Fruit fly (Drosophila melanogaster) whole organism, embryonic: ENCODE measurements around the gene CG32369.

Experiments
- Ada2b ChIP-seq: fragments of 200-800 bp; sonication (Bioruptor generic); IDR thresholded peaks from 2 replicates; pipeline ENCODE4 v1.3.6; 2022; ENCODE audit warnings: missing biosample characterization, missing genetic modification characterization
- Adf1 ChIP-seq: fragments of 200-800 bp; sonication (Bioruptor generic); IDR thresholded peaks from 2 replicates; pipeline ENCODE4 v1.3.6; 2022; ENCODE audit warnings: missing biosample characterization, missing genetic modification characterization
- Atf6 ChIP-seq: fragments of 200-800 bp; sonication (Bioruptor generic); IDR thresholded peaks from 2 replicates; pipeline ENCODE4 v1.3.6; 2022; ENCODE audit warnings: missing biosample characterization, missing genetic modification characterization
- Bdp1 ChIP-seq: fragments of 200-800 bp; sonication (Bioruptor generic); optimal IDR thresholded peaks from 3 replicates; lab custom pipeline; 2016; ENCODE audit warnings: missing biosample characterization, missing genetic modification characterization
- CG10543 ChIP-seq: fragments of 200-800 bp; sonication (Bioruptor generic); optimal IDR thresholded peaks from 3 replicates; lab custom pipeline; 2017; ENCODE audit warnings: missing biosample characterization, mild to moderate bottlenecking, missing genetic modification characterization, moderate library complexity
- CG10565 ChIP-seq: fragments of 200-800 bp; sonication (Bioruptor generic); optimal IDR thresholded peaks from 3 replicates; lab custom pipeline; 2016; ENCODE audit warnings: missing biosample characterization, mild to moderate bottlenecking, missing genetic modification characterization
- CG11723 ChIP-seq: fragments of 200-800 bp; sonication (Bioruptor generic); optimal IDR thresholded peaks from 2 replicates; lab custom pipeline; 2017; ENCODE audit warnings: missing biosample characterization, mild to moderate bottlenecking, missing genetic modification characterization
- CG13287 ChIP-seq: fragments of 200-800 bp; sonication (Bioruptor generic); IDR thresholded peaks from 2 replicates; pipeline ENCODE4 v1.3.6; 2022; ENCODE audit warnings: missing biosample characterization, missing genetic modification characterization; ENCODE audit not compliant: partially characterized antibody
- CG14860 ChIP-seq: fragments of 200-800 bp; sonication (Bioruptor generic); IDR thresholded peaks from 3 replicates; pipeline ENCODE4 v1.3.6; 2022; ENCODE audit warnings: missing biosample characterization, missing genetic modification characterization; ENCODE audit not compliant: partially characterized antibody
- CG15514 ChIP-seq: fragments of 200-800 bp; sonication (Bioruptor generic); optimal IDR thresholded peaks from 3 replicates; lab custom pipeline; 2017; ENCODE audit warnings: missing biosample characterization, missing genetic modification characterization, mild to moderate bottlenecking, moderate library complexity, missing genetic modification reagents
- CG16779 ChIP-seq: fragments of 200-800 bp; sonication (Bioruptor generic); IDR thresholded peaks from 2 replicates; pipeline ENCODE4 v1.3.6; 2022; ENCODE audit warnings: missing biosample characterization, missing genetic modification characterization
- CG1792 ChIP-seq: fragments of 200-800 bp; sonication (Bioruptor generic); optimal IDR thresholded peaks from 2 replicates; lab custom pipeline; 2016; ENCODE audit warnings: missing biosample characterization, missing genetic modification characterization
- CG18764 ChIP-seq: fragments of 200-800 bp; sonication (Bioruptor generic); optimal IDR thresholded peaks from 3 replicates; lab custom pipeline; 2016; ENCODE audit warnings: missing biosample characterization, missing genetic modification characterization
- CG2889 ChIP-seq: fragments of 200-800 bp; sonication (Bioruptor generic); IDR thresholded peaks from 3 replicates; pipeline ENCODE4 v1.3.6; 2022; ENCODE audit warnings: missing biosample characterization, missing genetic modification characterization
- CG30403 ChIP-seq: fragments of 200-800 bp; sonication (Bioruptor generic); optimal IDR thresholded peaks from 3 replicates; lab custom pipeline; 2016; ENCODE audit warnings: missing biosample characterization, missing genetic modification characterization
- CG31365 ChIP-seq: fragments of 200-800 bp; sonication (Bioruptor generic); optimal IDR thresholded peaks from 2 replicates; lab custom pipeline; 2018; ENCODE audit warnings: missing biosample characterization, mild to moderate bottlenecking, missing genetic modification characterization
- CG3407 ChIP-seq: fragments of 200-800 bp; sonication (Bioruptor generic); optimal IDR thresholded peaks from 2 replicates; lab custom pipeline; 2018; ENCODE audit warnings: missing biosample characterization, mild to moderate bottlenecking, missing genetic modification characterization
- CG3726 ChIP-seq: fragments of 200-800 bp; sonication (Bioruptor generic); IDR thresholded peaks from 3 replicates; pipeline ENCODE4, ENCODE4 v1.3.6; 2022; ENCODE audit warnings: missing biosample characterization, missing genetic modification characterization
- CG4328 ChIP-seq: fragments of 200-800 bp; sonication (Bioruptor generic); optimal IDR thresholded peaks from 3 replicates; lab custom pipeline; 2017; ENCODE audit warnings: missing biosample characterization, missing genetic modification reagents, missing genetic modification characterization
- CG4424 ChIP-seq: fragments of 200-800 bp; sonication (Bioruptor generic); optimal IDR thresholded peaks from 3 replicates; lab custom pipeline; 2016; ENCODE audit warnings: missing biosample characterization, missing genetic modification characterization
- CG5953 ChIP-seq: fragments of 200-800 bp; sonication (Bioruptor generic); IDR thresholded peaks from 2 replicates; pipeline ENCODE4 v1.3.6; 2022; ENCODE audit warnings: missing biosample characterization, missing genetic modification characterization
- CG8281 ChIP-seq: fragments of 200-800 bp; sonication (Bioruptor generic); optimal IDR thresholded peaks from 2 replicates; lab custom pipeline; 2018; ENCODE audit warnings: missing biosample characterization, mild to moderate bottlenecking, missing genetic modification characterization, moderate library complexity
- CG8765 ChIP-seq: fragments of 200-800 bp; sonication (Bioruptor generic); IDR thresholded peaks from 2 replicates; pipeline ENCODE4 v1.3.6; 2022; ENCODE audit warnings: missing biosample characterization, missing genetic modification characterization
- CG9215 ChIP-seq: fragments of 200-800 bp; sonication (Bioruptor generic); IDR thresholded peaks from 2 replicates; pipeline ENCODE4 v1.3.6; 2022; ENCODE audit warnings: missing biosample characterization, missing genetic modification characterization
- Dek ChIP-seq: fragments of 200-800 bp; sonication (Bioruptor generic); optimal IDR thresholded peaks from 3 replicates; lab custom pipeline; 2019; ENCODE audit warnings: missing biosample characterization, mild to moderate bottlenecking, missing genetic modification characterization, moderate library complexity
- Eip74EF ChIP-seq, 2 experiments: fragments of 200-800 bp in 1 of 2; fragments of >200 bp in 1 of 2; sonication (Bioruptor generic) in 1 of 2; optimal IDR thresholded peaks; 2 replicates each; lab custom pipeline; 2017 to 2019; ENCODE audit warnings: missing biosample characterization in 2 of 2, missing genetic modification characterization in 2 of 2, mild to moderate bottlenecking in 1 of 2, moderate library complexity in 1 of 2
- Gug ChIP-seq: fragments of 200-800 bp; sonication (Bioruptor generic); IDR thresholded peaks from 4 replicates; pipeline ENCODE4 v1.3.6; 2022; ENCODE audit warnings: missing biosample characterization, missing genetic modification characterization
- Hsf ChIP-seq: fragments of 200-800 bp; sonication (Bioruptor generic); optimal IDR thresholded peaks from 3 replicates; lab custom pipeline; 2016; ENCODE audit warnings: missing biosample characterization, missing genetic modification characterization
- Mes4 ChIP-seq: fragments of 200-800 bp; sonication (Bioruptor generic); optimal IDR thresholded peaks from 2 replicates; lab custom pipeline; 2016; ENCODE audit warnings: missing biosample characterization, missing genetic modification characterization
- Nf-YB ChIP-seq: fragments of 200-800 bp; sonication (Bioruptor generic); optimal IDR thresholded peaks from 3 replicates; lab custom pipeline; 2019; ENCODE audit warnings: missing biosample characterization, mild to moderate bottlenecking, missing genetic modification characterization, moderate library complexity
- Nf-YC ChIP-seq: fragments of 200-800 bp; optimal IDR thresholded peaks from 3 replicates; lab custom pipeline; 2019; ENCODE audit warnings: missing biosample characterization, mild to moderate bottlenecking, missing genetic modification characterization, moderate library complexity
- Sox102F ChIP-seq: fragments of 200-800 bp; sonication (Bioruptor generic); optimal IDR thresholded peaks from 2 replicates; lab custom pipeline; 2018; ENCODE audit warnings: missing biosample characterization, mild to moderate bottlenecking, missing genetic modification characterization, moderate library complexity
- ac ChIP-seq: fragments of 200-800 bp; sonication (Bioruptor generic); optimal IDR thresholded peaks from 3 replicates; lab custom pipeline; 2017; ENCODE audit warnings: missing biosample characterization, mild to moderate bottlenecking, missing genetic modification characterization
- bsh ChIP-seq, 2 experiments: fragments of 200-800 bp; sonication (Bioruptor generic); optimal IDR thresholded peaks; 2 replicates each; lab custom pipeline; 2017 to 2018; ENCODE audit warnings: mild to moderate bottlenecking in 2 of 2, missing biosample characterization in 2 of 2, missing genetic modification characterization in 2 of 2, moderate library complexity in 1 of 2
- cato ChIP-seq: fragments of 200-800 bp; sonication (Bioruptor generic); optimal IDR thresholded peaks from 2 replicates; lab custom pipeline; 2016; ENCODE audit warnings: missing biosample characterization, missing genetic modification characterization, borderline replicate concordance
- chinmo ChIP-seq: fragments of 200-800 bp; sonication (Bioruptor generic); IDR thresholded peaks from 4 replicates; pipeline ENCODE4 v1.3.6; 2022; ENCODE audit warnings: missing biosample characterization, missing genetic modification characterization; ENCODE audit not compliant: partially characterized antibody
- chm ChIP-seq: fragments of 200-800 bp; sonication (Bioruptor generic); IDR thresholded peaks from 2 replicates; pipeline ENCODE4 v1.3.6; 2022; ENCODE audit warnings: missing biosample characterization, missing genetic modification characterization
- chn ChIP-seq: fragments of 200-800 bp; sonication (Bioruptor generic); optimal IDR thresholded peaks from 2 replicates; lab custom pipeline; 2016; ENCODE audit warnings: missing biosample characterization, missing genetic modification characterization
- ci ChIP-seq: fragments of 200-800 bp; sonication (Bioruptor generic); IDR thresholded peaks from 3 replicates; pipeline ENCODE4 v1.3.6; 2022; ENCODE audit warnings: missing biosample characterization, missing genetic modification characterization
- corto ChIP-seq: fragments of 200-800 bp; sonication (Bioruptor generic); optimal IDR thresholded peaks from 2 replicates; lab custom pipeline; 2016; ENCODE audit warnings: missing biosample characterization, mild to moderate bottlenecking, missing genetic modification characterization, moderate library complexity
- danr ChIP-seq: fragments of 200-800 bp; sonication (Bioruptor generic); IDR thresholded peaks from 2 replicates; pipeline ENCODE4 v1.3.6; 2022; ENCODE audit warnings: missing biosample characterization, missing genetic modification characterization
- dati ChIP-seq: fragments of 200-800 bp; sonication (Bioruptor generic); IDR thresholded peaks from 2 replicates; pipeline ENCODE4 v1.3.6; 2022; ENCODE audit warnings: missing biosample characterization, missing genetic modification characterization
- dpn ChIP-seq, 2 experiments: fragments of 200-800 bp; sonication (Bioruptor generic); optimal IDR thresholded peaks; 3 replicates each; lab custom pipeline; 2016; ENCODE audit warnings: missing biosample characterization in 2 of 2, missing genetic modification characterization in 2 of 2
- gce ChIP-seq: fragments of 200-800 bp; sonication (Bioruptor generic); IDR thresholded peaks from 3 replicates; pipeline ENCODE4 v1.3.6; 2022; ENCODE audit warnings: missing biosample characterization, missing genetic modification characterization
- lola ChIP-seq, 3 experiments: fragments of >200 bp in 2 of 3; fragments of 200-800 bp in 1 of 3; sonication (Bioruptor generic) in 1 of 3; optimal IDR thresholded peaks; 2 replicates each; lab custom pipeline; 2017 to 2019; ENCODE audit warnings: missing biosample characterization in 3 of 3, missing genetic modification characterization in 3 of 3, mild to moderate bottlenecking in 1 of 3, moderate library complexity in 1 of 3
- sim ChIP-seq: fragments of 200-800 bp; sonication (Bioruptor generic); IDR thresholded peaks from 2 replicates; pipeline ENCODE4 v1.3.6; 2022; ENCODE audit warnings: missing biosample characterization, missing genetic modification characterization
- sug ChIP-seq: fragments of 200-800 bp; optimal IDR thresholded peaks from 2 replicates; lab custom pipeline; 2019; ENCODE audit warnings: missing biosample characterization, mild to moderate bottlenecking, missing genetic modification characterization, moderate library complexity
- tup ChIP-seq: fragments of 200-800 bp; sonication (Bioruptor generic); optimal IDR thresholded peaks from 2 replicates; lab custom pipeline; 2016; ENCODE audit warnings: missing biosample characterization, mild to moderate bottlenecking, missing genetic modification characterization, moderate library complexity

Gene CG32369

dm6 chr3L:7834902-7835781 lies 25.5 kb upstream of the CG32369 start (continued):
- TF ChIP-seq Nf-YC (tag; lab: Kevin White, UChicago): peak; percentile 85
- TF ChIP-seq dati: no peak
- no peak for TF ChIP-seq Bdp1 (GFP tag; lab: Kevin White, UChicago)
- no peak for TF ChIP-seq chn (GFP tag; lab: Kevin White, UChicago)
- no peak for TF ChIP-seq CG4328
- no peak for TF ChIP-seq CG16779 (GFP tag; lab: Robert Waterston, UW)
- no peak for TF ChIP-seq Sox102F
- TF ChIP-seq Ada2b (GFP tag; lab: Robert Waterston, UW): no peak
- TF ChIP-seq sim: no peak
- no peak for TF ChIP-seq danr (GFP tag; lab: Robert Waterston, UW)
- no peak for TF ChIP-seq Dek (tag; lab: Kevin White, UChicago)
- peak; percentile 6 for TF ChIP-seq CG10543 (GFP tag; lab: Kevin White, UChicago)
- no peak for TF ChIP-seq Eip74EF (GFP tag; optimal IDR thresholded peaks at IDR 0.05; lab: Kevin White, UChicago)
- no peak for TF ChIP-seq CG9215
- no peak for TF ChIP-seq Hsf
- no peak for TF ChIP-seq Gug (GFP tag; lab: Robert Waterston, UW)
- TF ChIP-seq Atf6 (GFP tag; lab: Robert Waterston, UW): peak; percentile 20; the same call in 1 of the 2 replicates
- TF ChIP-seq tup (GFP tag; lab: Kevin White, UChicago): no peak
- TF ChIP-seq cato (GFP tag; lab: Kevin White, UChicago): no peak
- TF ChIP-seq Nf-YB (GFP tag; lab: Kevin White, UChicago): peak; percentile 70
- no peak for TF ChIP-seq Mes4 (GFP tag; lab: Kevin White, UChicago)
- peak; percentile 47; the same call in 1 of the 2 replicates for TF ChIP-seq chm (GFP tag; lab: Robert Waterston, UW)
- TF ChIP-seq CG3407 (GFP tag; lab: Kevin White, UChicago): no peak
- no peak for TF ChIP-seq corto (GFP tag; lab: Kevin White, UChicago)
- TF ChIP-seq CG31365 (tag; lab: Kevin White, UChicago): no peak
- 0 out of 2 replicates have a peak, but pooled peaks have one; percentile 26 for TF ChIP-seq CG13287
- no peak for TF ChIP-seq CG10565 (GFP tag; lab: Kevin White, UChicago)
- no peak for TF ChIP-seq CG14860 (GFP tag; lab: Robert Waterston, UW)
- no peak for TF ChIP-seq CG2889 (GFP tag; lab: Robert Waterston, UW)
- no peak for TF ChIP-seq ac (GFP tag; lab: Kevin White, UChicago)
- no peak for TF ChIP-seq lola (GFP tag; optimal IDR thresholded peaks at IDR 0.05; lab: Kevin White, UChicago)
- no peak for TF ChIP-seq CG30403 (GFP tag; lab: Kevin White, UChicago)
- TF ChIP-seq CG15514: no peak
- TF ChIP-seq Adf1: peak; percentile 92
- no peak for TF ChIP-seq CG1792 (GFP tag; lab: Kevin White, UChicago)
- TF ChIP-seq CG8281 (tag; lab: Kevin White, UChicago): no peak
- TF ChIP-seq dpn (GFP tag; optimal IDR thresholded peaks at IDR 0.05; lab: Kevin White, UChicago): no peak
- TF ChIP-seq gce (GFP tag; lab: Robert Waterston, UW): no peak
- no peak for TF ChIP-seq CG3726
- TF ChIP-seq CG11723 (GFP tag; lab: Kevin White, UChicago): no peak
- no peak for TF ChIP-seq CG18764 (GFP tag; lab: Kevin White, UChicago)
- peak in 1 of 2 experiments; percentile 3 for TF ChIP-seq bsh (GFP tag; optimal IDR thresholded peaks at IDR 0.05; lab: Kevin White, UChicago)
- no peak for TF ChIP-seq CG8765 (GFP tag; lab: Robert Waterston, UW)
- no peak for TF ChIP-seq CG5953
- TF ChIP-seq sug (tag; lab: Kevin White, UChicago): peak; percentile 41
- peak; percentile 78; the same call in 3 of the 4 replicates for TF ChIP-seq chinmo (GFP tag; lab: Robert Waterston, UW)
- no peak for TF ChIP-seq CG4424 (GFP tag; lab: Kevin White, UChicago)
- TF ChIP-seq ci (GFP tag; lab: Robert Waterston, UW): peak; percentile 59; the same call in 1 of the 3 replicates
